Worm (Caenorhabditis elegans) whole organism, L1 larva: ENCODE data around the gene pfd-2.

ENCODE experiments used
- egl-27 ChIP-seq, 2 experiments: fragments of 150-350 bp in 1 of 2; sonication (generic microtip); optimal IDR thresholded peaks; 3 replicates each; lab custom pipeline; 2017 to 2018; ENCODE audit warnings: missing biosample characterization in 2 of 2, missing genetic modification characterization in 2 of 2, missing genetic modification reagents in 2 of 2
- lin-14 ChIP-seq: fragments of 200-800 bp; sonication (Bioruptor generic); optimal IDR thresholded peaks from 2 replicates; lab custom pipeline; 2018; ENCODE audit warnings: mild to moderate bottlenecking, missing genetic modification characterization, moderate library complexity, missing compliant biosample characterization
- lsy-2 ChIP-seq, 2 experiments: fragments of 150-350 bp; optimal IDR thresholded peaks; 2 replicates each; lab custom pipeline; 2014; ENCODE audit warnings: missing biosample characterization in 2 of 2, missing genetic modification characterization in 2 of 2
- nhr-20 ChIP-seq: sonication (generic microtip); optimal IDR thresholded peaks from 2 replicates; lab custom pipeline; 2016; ENCODE audit warnings: mild to moderate bottlenecking, missing genetic modification characterization, missing compliant biosample characterization
- pag-3 ChIP-seq: sonication (generic microtip); optimal IDR thresholded peaks from 2 replicates; lab custom pipeline; 2017; ENCODE audit warnings: missing genetic modification characterization, mild to moderate bottlenecking, missing compliant biosample characterization, antibody characterized with exemption, borderline replicate concordance; ENCODE audit not compliant: insufficient read depth
- snpc-4 ChIP-seq: fragments of 150-350 bp; optimal IDR thresholded peaks from 2 replicates; lab custom pipeline; 2014; ENCODE audit warnings: missing biosample characterization, missing genetic modification characterization

- TF ChIP-seq pag-3 (tag; lab: Kevin White, UChicago) (no peak), lsy-2 (tag; optimal IDR thresholded peaks at IDR 0.05; lab: Kevin White, UChicago) (no peak), snpc-4 (no peak), egl-27 (tag; optimal IDR thresholded peaks at IDR 0.05; lab: Kevin White, UChicago) (no peak), lin-14 (no peak), nhr-20 (tag; lab: Kevin White, UChicago) (no peak)
These were observed 24.4 kb downstream of the pfd-2 start, which contains the start of gene H20J04.9 for ce11 chrII:4350888-4351287.
